Fruit fly (Drosophila melanogaster) whole organism, embryonic: ENCODE results near the gene rhea.
A peak's percentile ranks its signal among the peaks of the same experiment; 100 is the strongest.

Experiments
- Aef1 ChIP-seq: fragments of 200-800 bp; sonication (Bioruptor generic); IDR thresholded peaks from 3 replicates; pipeline ENCODE4 v1.3.6; 2022; ENCODE audit warnings: missing biosample characterization, missing genetic modification characterization
- C15 ChIP-seq: fragments of 200-800 bp; sonication (Bioruptor generic); IDR thresholded peaks from 3 replicates; pipeline ENCODE4 v1.3.6; 2022; ENCODE audit warnings: missing biosample characterization, missing genetic modification characterization
- CG10267 ChIP-seq: fragments of 200-800 bp; sonication (Bioruptor generic); optimal IDR thresholded peaks from 2 replicates; lab custom pipeline; 2018; ENCODE audit warnings: missing biosample characterization, mild to moderate bottlenecking, missing genetic modification characterization, moderate library complexity
- CG1233 ChIP-seq: fragments of 200-800 bp; sonication (Bioruptor generic); optimal IDR thresholded peaks from 4 replicates; lab custom pipeline; 2018; ENCODE audit warnings: missing biosample characterization, mild to moderate bottlenecking, missing genetic modification characterization
- CG12769 ChIP-seq: fragments of 200-800 bp; sonication (Bioruptor generic); optimal IDR thresholded peaks from 2 replicates; lab custom pipeline; 2019; ENCODE audit warnings: missing biosample characterization, mild to moderate bottlenecking, missing genetic modification characterization, moderate library complexity
- CG1603 ChIP-seq: fragments of 200-800 bp; sonication (Bioruptor generic); optimal IDR thresholded peaks from 2 replicates; lab custom pipeline; 2019; ENCODE audit warnings: missing biosample characterization, mild to moderate bottlenecking, missing genetic modification characterization, moderate library complexity
- CG17361 ChIP-seq: fragments of 200-800 bp; sonication (Bioruptor generic); IDR thresholded peaks from 3 replicates; pipeline ENCODE4 v1.3.6; 2022; ENCODE audit warnings: missing biosample characterization, missing genetic modification characterization
- CG18011 ChIP-seq: fragments of 200-800 bp; sonication (Bioruptor generic); optimal IDR thresholded peaks from 2 replicates; lab custom pipeline; 2017; ENCODE audit warnings: missing biosample characterization, missing genetic modification characterization, mild to moderate bottlenecking, moderate library complexity, missing genotype
- CG1832 ChIP-seq: fragments of 200-800 bp; sonication (Bioruptor generic); optimal IDR thresholded peaks from 2 replicates; lab custom pipeline; 2017; ENCODE audit warnings: missing biosample characterization, mild to moderate bottlenecking, missing genetic modification characterization, inconsistent platforms
- CG2116 ChIP-seq: fragments of 200-800 bp; sonication (Bioruptor generic); optimal IDR thresholded peaks from 3 replicates; lab custom pipeline; 2018; ENCODE audit warnings: missing biosample characterization, mild to moderate bottlenecking, missing genetic modification characterization
- CG2889 ChIP-seq: fragments of 200-800 bp; sonication (Bioruptor generic); IDR thresholded peaks from 3 replicates; pipeline ENCODE4 v1.3.6; 2022; ENCODE audit warnings: missing biosample characterization, missing genetic modification characterization
- CG3847 ChIP-seq: fragments of 200-800 bp; sonication (Bioruptor generic); IDR thresholded peaks from 2 replicates; pipeline ENCODE4 v1.3.6; 2022; ENCODE audit warnings: missing biosample characterization, missing genetic modification characterization
- CG4424 ChIP-seq: fragments of 200-800 bp; sonication (Bioruptor generic); optimal IDR thresholded peaks from 3 replicates; lab custom pipeline; 2016; ENCODE audit warnings: missing biosample characterization, missing genetic modification characterization
- CG4617 ChIP-seq: fragments of 200-800 bp; sonication (Bioruptor generic); optimal IDR thresholded peaks from 3 replicates; lab custom pipeline; 2016; ENCODE audit warnings: missing biosample characterization, missing genetic modification characterization, borderline replicate concordance
- CG8478 ChIP-seq: fragments of >200 bp; optimal IDR thresholded peaks from 2 replicates; lab custom pipeline; 2018
- CG8944 ChIP-seq: fragments of 200-800 bp; sonication (Bioruptor generic); optimal IDR thresholded peaks from 3 replicates; lab custom pipeline; 2016; ENCODE audit warnings: missing biosample characterization, missing genetic modification characterization
- CG9609 ChIP-seq: fragments of 200-800 bp; sonication (Bioruptor generic); optimal IDR thresholded peaks from 3 replicates; lab custom pipeline; 2016; ENCODE audit warnings: missing biosample characterization, missing genetic modification characterization
- CHES-1-like ChIP-seq: fragments of 200-800 bp; sonication (Bioruptor generic); optimal IDR thresholded peaks from 2 replicates; lab custom pipeline; 2016; ENCODE audit warnings: missing biosample characterization, missing genetic modification characterization
- D19B ChIP-seq: fragments of 200-800 bp; sonication (Bioruptor generic); optimal IDR thresholded peaks from 2 replicates; lab custom pipeline; 2017; ENCODE audit warnings: missing biosample characterization, mild to moderate bottlenecking, missing genetic modification characterization
- HmgD ChIP-seq: fragments of 200-800 bp; sonication (Bioruptor generic); optimal IDR thresholded peaks from 3 replicates; lab custom pipeline; 2016; ENCODE audit warnings: missing biosample characterization, missing genetic modification characterization
- HmgZ ChIP-seq: fragments of 200-800 bp; sonication (Bioruptor generic); optimal IDR thresholded peaks from 2 replicates; lab custom pipeline; 2018; ENCODE audit warnings: missing biosample characterization, mild to moderate bottlenecking, missing genetic modification characterization
- MESR4 ChIP-seq: fragments of 200-800 bp; sonication (Bioruptor generic); optimal IDR thresholded peaks from 2 replicates; lab custom pipeline; 2018; ENCODE audit warnings: missing biosample characterization, mild to moderate bottlenecking, missing genetic modification characterization, moderate library complexity
- MTF-1 ChIP-seq: fragments of 200-800 bp; sonication (Bioruptor generic); optimal IDR thresholded peaks from 2 replicates; lab custom pipeline; 2018; ENCODE audit warnings: missing biosample characterization, mild to moderate bottlenecking, missing genetic modification characterization, borderline replicate concordance
- Mrtf ChIP-seq: fragments of 200-800 bp; sonication (Bioruptor generic); IDR thresholded peaks from 3 replicates; pipeline ENCODE4 v1.3.6; 2022; ENCODE audit warnings: missing biosample characterization, missing genetic modification characterization
- Nf-YB ChIP-seq: fragments of 200-800 bp; sonication (Bioruptor generic); optimal IDR thresholded peaks from 3 replicates; lab custom pipeline; 2019; ENCODE audit warnings: missing biosample characterization, mild to moderate bottlenecking, missing genetic modification characterization, moderate library complexity
- Opbp ChIP-seq: fragments of 200-800 bp; sonication (Bioruptor generic); IDR thresholded peaks from 3 replicates; pipeline ENCODE4 v1.3.6; 2022; ENCODE audit warnings: missing biosample characterization, missing genetic modification characterization; ENCODE audit not compliant: partially characterized antibody
- Ravus ChIP-seq: fragments of 200-800 bp; sonication (Bioruptor generic); IDR thresholded peaks from 2 replicates; pipeline ENCODE4 v1.3.6; 2022; ENCODE audit warnings: missing biosample characterization, missing genetic modification characterization
- Usf ChIP-seq: fragments of 200-800 bp; sonication (Bioruptor generic); optimal IDR thresholded peaks from 2 replicates; lab custom pipeline; 2017; ENCODE audit warnings: missing genotype, missing biosample characterization, missing genetic modification characterization
- al ChIP-seq: fragments of 200-800 bp; sonication (Bioruptor generic); IDR thresholded peaks from 2 replicates; pipeline ENCODE4 v1.3.6; 2022; ENCODE audit warnings: missing biosample characterization, missing genetic modification characterization
- ash1 ChIP-seq: fragments of 200-800 bp; sonication (Bioruptor generic); optimal IDR thresholded peaks from 2 replicates; lab custom pipeline; 2018; ENCODE audit warnings: missing biosample characterization, mild to moderate bottlenecking, missing genetic modification characterization
- cg ChIP-seq: fragments of 200-800 bp; sonication (Bioruptor generic); optimal IDR thresholded peaks from 3 replicates; lab custom pipeline; 2019; ENCODE audit warnings: missing biosample characterization, mild to moderate bottlenecking, missing genetic modification characterization, moderate library complexity
- ci ChIP-seq: fragments of 200-800 bp; sonication (Bioruptor generic); IDR thresholded peaks from 3 replicates; pipeline ENCODE4 v1.3.6; 2022; ENCODE audit warnings: missing biosample characterization, missing genetic modification characterization
- crc ChIP-seq: fragments of 200-800 bp; sonication (Bioruptor generic); optimal IDR thresholded peaks from 2 replicates; lab custom pipeline; 2016; ENCODE audit warnings: missing biosample characterization, missing genetic modification characterization
- dmrt11E ChIP-seq: fragments of 200-800 bp; sonication (Bioruptor generic); optimal IDR thresholded peaks from 3 replicates; lab custom pipeline; 2018; ENCODE audit warnings: missing biosample characterization, mild to moderate bottlenecking, missing genetic modification characterization, moderate library complexity
- esg ChIP-seq: fragments of 200-800 bp; sonication (Bioruptor generic); conservative IDR thresholded peaks from 2 replicates; pipeline ENCODE4 v1.3.6; 2022; ENCODE audit warnings: missing biosample characterization, missing genetic modification characterization
- ewg ChIP-seq: fragments of 200-800 bp; sonication (Bioruptor generic); optimal IDR thresholded peaks from 3 replicates; lab custom pipeline; 2017; ENCODE audit warnings: mild to moderate bottlenecking, missing biosample characterization, missing genetic modification reagents, missing genetic modification characterization
- fd64A ChIP-seq: fragments of 200-800 bp; sonication (Bioruptor generic); optimal IDR thresholded peaks from 3 replicates; lab custom pipeline; 2018; ENCODE audit warnings: missing biosample characterization, mild to moderate bottlenecking, missing genetic modification characterization
- fd96Cb ChIP-seq: fragments of 200-800 bp; sonication (Bioruptor generic); optimal IDR thresholded peaks from 2 replicates; lab custom pipeline; 2018; ENCODE audit warnings: missing biosample characterization, mild to moderate bottlenecking, missing genetic modification characterization, moderate library complexity
- gsb-n ChIP-seq: fragments of 200-800 bp; sonication (Bioruptor generic); optimal IDR thresholded peaks from 3 replicates; lab custom pipeline; 2018; ENCODE audit warnings: missing biosample characterization, mild to moderate bottlenecking, missing genetic modification characterization
- inv ChIP-seq: fragments of 200-800 bp; sonication (Bioruptor generic); IDR thresholded peaks from 2 replicates; pipeline ENCODE4 v1.3.6; 2022; ENCODE audit warnings: missing biosample characterization, missing genetic modification characterization; ENCODE audit not compliant: partially characterized antibody
- nerfin-1 ChIP-seq: fragments of 200-800 bp; sonication (Bioruptor generic); optimal IDR thresholded peaks from 3 replicates; lab custom pipeline; 2019; ENCODE audit warnings: missing biosample characterization, mild to moderate bottlenecking, missing genetic modification characterization, moderate library complexity
- p53 ChIP-seq: fragments of 200-800 bp; sonication (Bioruptor generic); optimal IDR thresholded peaks from 2 replicates; lab custom pipeline; 2016; ENCODE audit warnings: missing biosample characterization, missing genetic modification characterization
- pita ChIP-seq: fragments of 200-800 bp; sonication (Bioruptor generic); optimal IDR thresholded peaks from 2 replicates; lab custom pipeline; 2017; ENCODE audit warnings: missing biosample characterization, mild to moderate bottlenecking, missing genetic modification characterization
- pros ChIP-seq: fragments of 200-800 bp; sonication (Bioruptor generic); optimal IDR thresholded peaks from 3 replicates; lab custom pipeline; 2019; ENCODE audit warnings: missing biosample characterization, mild to moderate bottlenecking, missing genetic modification characterization, moderate library complexity
- sc ChIP-seq, 3 experiments: fragments of >200 bp in 2 of 3; fragments of 200-800 bp in 1 of 3; sonication (Bioruptor generic) in 1 of 3; optimal IDR thresholded peaks; 2 replicates in 2 of 3; 3 replicates in 1 of 3; lab custom pipeline; 2017; ENCODE audit warnings: mild to moderate bottlenecking in 1 of 3, missing biosample characterization in 1 of 3, missing genetic modification characterization in 1 of 3, missing genetic modification reagents in 1 of 3
- sr ChIP-seq: fragments of 200-800 bp; sonication (Bioruptor generic); IDR thresholded peaks from 3 replicates; pipeline ENCODE4 v1.3.6; 2022; ENCODE audit warnings: missing biosample characterization, missing genetic modification characterization
- tll ChIP-seq, 2 experiments: fragments of 200-800 bp in 1 of 2; fragments of >200 bp in 1 of 2; sonication (Bioruptor generic) in 1 of 2; optimal IDR thresholded peaks; 2 replicates each; lab custom pipeline; 2017 to 2019; ENCODE audit warnings: missing biosample characterization in 2 of 2, missing genetic modification characterization in 2 of 2, mild to moderate bottlenecking in 1 of 2, moderate library complexity in 1 of 2
- tna ChIP-seq: fragments of 200-800 bp; sonication (Bioruptor generic); IDR thresholded peaks from 2 replicates; pipeline ENCODE4 v1.3.6; 2022; ENCODE audit warnings: missing biosample characterization, missing genetic modification characterization; ENCODE audit not compliant: partially characterized antibody

The rhea gene

dm6 chr3L:8554024-8554642 is 9.3 kb downstream of the rhea start (continued):
- TF ChIP-seq MTF-1: no peak
- TF ChIP-seq dmrt11E (tag; lab: Kevin White, UChicago): no peak
- TF ChIP-seq HmgZ (tag; lab: Kevin White, UChicago): no peak
- TF ChIP-seq D19B (GFP tag; lab: Kevin White, UChicago): no peak
- no peak for TF ChIP-seq CG8478 (lab: Kevin White, UChicago)
- TF ChIP-seq CG12769: peak; percentile 13
- TF ChIP-seq p53 (GFP tag; lab: Kevin White, UChicago): no peak
- peak; percentile 27; the same call in 1 of the 3 replicates for TF ChIP-seq ci (GFP tag; lab: Robert Waterston, UW)
- TF ChIP-seq CG2116: no peak
- TF ChIP-seq Opbp (GFP tag; lab: Robert Waterston, UW): no peak
- TF ChIP-seq C15 (GFP tag; lab: Robert Waterston, UW): no peak
- TF ChIP-seq sc (optimal IDR thresholded peaks at IDR 0.05; lab: Kevin White, UChicago): no peak
- no peak for TF ChIP-seq sc (GFP tag; optimal IDR thresholded peaks at IDR 0.05; lab: Kevin White, UChicago)
- TF ChIP-seq al: no peak
- no peak for TF ChIP-seq CG8944 (GFP tag; lab: Kevin White, UChicago)
- TF ChIP-seq sr (GFP tag; lab: Robert Waterston, UW): peak; percentile 94

dm6 chr3L:8557018-8557417 is 12.2 kb downstream of the rhea start:
- TF ChIP-seq tll (GFP tag; optimal IDR thresholded peaks at IDR 0.05; lab: Kevin White, UChicago) (peak in 1 of 2 experiments; percentile 28), inv (GFP tag; lab: Robert Waterston, UW) (no peak), pita (GFP tag; lab: Kevin White, UChicago) (no peak), CG1832 (GFP tag; lab: Kevin White, UChicago) (peak; percentile 34), CHES-1-like (no peak), gsb-n (tag; lab: Kevin White, UChicago) (no peak), CG9609 (GFP tag; lab: Kevin White, UChicago) (no peak), CG4424 (GFP tag; lab: Kevin White, UChicago) (no peak), CG1603 (tag; lab: Kevin White, UChicago) (no peak), CG17361 (GFP tag; lab: Robert Waterston, UW) (no peak), tna (no peak), CG18011 (no peak), ewg (GFP tag; lab: Kevin White, UChicago) (peak; percentile 74), pros (GFP tag; lab: Kevin White, UChicago) (peak; percentile 68), CG2889 (GFP tag; lab: Robert Waterston, UW) (no peak), nerfin-1 (tag; lab: Kevin White, UChicago) (peak; percentile 78), Ravus (GFP tag; lab: Robert Waterston, UW) (no peak), fd64A (no peak), MESR4 (GFP tag; lab: Kevin White, UChicago) (no peak), CG10267 (tag; lab: Kevin White, UChicago) (no peak), Aef1 (GFP tag; lab: Robert Waterston, UW) (no peak), esg (GFP tag; lab: Robert Waterston, UW) (no peak), Usf (GFP tag; lab: Kevin White, UChicago) (no peak), CG3847 (no peak), fd96Cb (tag; lab: Kevin White, UChicago) (no peak), CG4617 (GFP tag; lab: Kevin White, UChicago) (no peak), Mrtf (GFP tag; lab: Robert Waterston, UW) (no peak), ash1 (GFP tag; lab: Kevin White, UChicago) (no peak), cg (peak; percentile 36), Nf-YB (peak; percentile 87), crc (no peak), D19B (GFP tag; lab: Kevin White, UChicago) (no peak), CG8944 (GFP tag; lab: Kevin White, UChicago) (no peak), HmgD (GFP tag; lab: Kevin White, UChicago) (no peak), CG1233 (GFP tag; lab: Kevin White, UChicago) (no peak)
